Worm (Caenorhabditis elegans) whole organism, young adult: ENCODE measurements around the gene F46C3.2.

Experiments
- B0336.3 ChIP-seq: fragments of 200-800 bp; sonication (Bioruptor generic); IDR thresholded peaks from 2 replicates; pipeline ENCODE4 v1.3.6; 2022; ENCODE audit warnings: missing genetic modification characterization, missing compliant biosample characterization
- F10E7.11 ChIP-seq: sonication (generic microtip); optimal IDR thresholded peaks from 2 replicates; lab custom pipeline; 2017; ENCODE audit warnings: mild to moderate bottlenecking, missing genetic modification characterization, moderate library complexity, missing compliant biosample characterization
- F33H1.4 ChIP-seq: fragments of 200-800 bp; sonication (Bioruptor generic); IDR thresholded peaks from 2 replicates; pipeline ENCODE4 v1.3.6; 2022; ENCODE audit warnings: missing genetic modification reagents, missing genetic modification characterization, missing compliant biosample characterization
- K12H6.12 ChIP-seq: fragments of 200-800 bp; sonication (Bioruptor generic); optimal IDR thresholded peaks from 2 replicates; lab custom pipeline; 2018; ENCODE audit warnings: mild to moderate bottlenecking, missing genetic modification characterization, missing compliant biosample characterization
- Y67H2A.10 ChIP-seq: fragments of 200-800 bp; sonication (Bioruptor generic); conservative IDR thresholded peaks from 2 replicates; pipeline ENCODE4 v1.3.6; 2022; ENCODE audit warnings: missing genetic modification reagents, missing genetic modification characterization, missing compliant biosample characterization
- Y79H2A.3 ChIP-seq: fragments of 200-800 bp; sonication (Bioruptor generic); conservative IDR thresholded peaks from 2 replicates; pipeline ENCODE4 v1.3.6; 2022; ENCODE audit warnings: missing genetic modification reagents, missing genetic modification characterization, missing compliant biosample characterization
- ama-1 ChIP-seq, 3 experiments: fragments of 150-350 bp in 1 of 3; sonication (generic microtip) in 2 of 3; optimal IDR thresholded peaks; 2 replicates each; lab custom pipeline; 2014 to 2018; ENCODE audit warnings: missing biosample characterization in 2 of 3, missing genetic modification characterization in 2 of 3, missing genetic modification reagents in 2 of 3
- ceh-100 ChIP-seq: fragments of 200-800 bp; sonication (Bioruptor generic); IDR thresholded peaks from 2 replicates; pipeline ENCODE4 v1.3.6; 2022; ENCODE audit warnings: missing genetic modification reagents, missing genetic modification characterization, missing compliant biosample characterization
- ekl-4 ChIP-seq: fragments of 200-800 bp; sonication (Bioruptor generic); IDR thresholded peaks from 2 replicates; pipeline ENCODE4 v1.3.6; 2022; ENCODE audit warnings: missing genetic modification reagents, missing genetic modification characterization, missing compliant biosample characterization
- snpc-4 ChIP-seq, 5 experiments: fragments of 150-350 bp in 1 of 5; sonication (generic microtip) in 4 of 5; optimal IDR thresholded peaks; 2 replicates each; lab custom pipeline; 2014 to 2018; ENCODE audit warnings: missing genetic modification characterization in 5 of 5, missing biosample characterization in 3 of 5, antibody characterized with exemption in 2 of 5, mild to moderate bottlenecking in 2 of 5, missing compliant biosample characterization in 2 of 5, missing genotype in 2 of 5, moderate library complexity in 2 of 5, missing genetic modification reagents in 1 of 5
- unc-62 ChIP-seq: fragments of 150-350 bp; optimal IDR thresholded peaks from 2 replicates; lab custom pipeline; 2014; ENCODE audit warnings: missing biosample characterization, missing genetic modification reagents, missing genetic modification characterization
- ztf-25 ChIP-seq: fragments of 200-800 bp; sonication (Bioruptor generic); IDR thresholded peaks from 2 replicates; pipeline ENCODE4 v1.3.6; 2022; ENCODE audit warnings: missing genetic modification reagents, missing genetic modification characterization, missing compliant biosample characterization

DNA sequence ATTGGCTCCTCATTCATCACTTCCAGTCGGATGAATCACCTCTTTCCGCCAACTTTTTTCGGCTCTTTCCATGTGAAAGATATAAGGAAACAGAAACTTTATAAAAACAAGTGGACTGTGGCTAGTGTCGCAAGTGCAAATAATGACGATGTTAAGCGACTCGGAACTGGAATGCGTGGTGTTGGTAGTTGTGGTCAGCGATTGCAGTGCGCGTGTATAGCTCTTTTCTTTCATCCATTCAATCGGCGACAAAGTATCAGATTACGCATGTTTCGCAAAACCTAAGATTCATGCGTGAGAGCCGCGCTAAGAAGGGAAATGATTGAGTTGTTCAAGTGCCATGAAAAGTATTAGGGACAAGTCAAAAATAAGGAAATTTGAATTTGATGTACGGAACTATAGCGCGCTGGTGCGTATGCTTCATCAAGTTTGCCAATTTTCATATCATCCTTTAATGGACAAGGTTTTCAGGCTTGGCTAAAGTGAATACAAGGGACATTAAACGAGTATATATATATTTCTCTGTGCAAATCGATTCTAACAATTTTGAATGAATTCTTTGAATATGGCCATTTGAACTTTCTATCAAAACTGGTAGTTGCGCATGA lies 30.7 kb downstream of the F46C3.2 start:
- no peak for TF ChIP-seq F33H1.4 (GFP tag; lab: Robert Waterston, UW)
- TF ChIP-seq ama-1 (optimal IDR thresholded peaks at IDR 0.05; lab: Kevin White, UChicago), result no peak
- no peak for TF ChIP-seq ama-1 (GFP tag; optimal IDR thresholded peaks at IDR 0.05; lab: Kevin White, UChicago)
- TF ChIP-seq ztf-25 (GFP tag; lab: Robert Waterston, UW), result no peak
- TF ChIP-seq unc-62 (GFP tag; lab: Kevin White, UChicago), result no peak
- no peak for TF ChIP-seq snpc-4 (GFP tag; optimal IDR thresholded peaks at IDR 0.05; lab: Kevin White, UChicago)
- TF ChIP-seq snpc-4 (tag; optimal IDR thresholded peaks at IDR 0.05; lab: Kevin White, UChicago), result no peak
- no peak for TF ChIP-seq K12H6.12 (tag; lab: Kevin White, UChicago)
- no peak for TF ChIP-seq B0336.3 (GFP tag; lab: Robert Waterston, UW)
- TF ChIP-seq ekl-4 (GFP tag; lab: Robert Waterston, UW), result no peak
- no peak for TF ChIP-seq ceh-100 (GFP tag; lab: Robert Waterston, UW)
- TF ChIP-seq F10E7.11, result no peak
- no peak for TF ChIP-seq Y79H2A.3 (GFP tag; lab: Robert Waterston, UW)
- TF ChIP-seq Y67H2A.10 (GFP tag; lab: Robert Waterston, UW), result no peak
